Worm (Caenorhabditis elegans) whole organism, midembryonic: Measurements from ENCODE around the gene F38A1.13.
A peak's percentile ranks its signal among the peaks of the same experiment; 100 is the strongest.

Experiments used
- cog-1 ChIP-seq: sonication (generic microtip); optimal IDR thresholded peaks from 2 replicates; lab custom pipeline; 2016; ENCODE audit warnings: missing genetic modification characterization, missing compliant biosample characterization
- flt-1 ChIP-seq: fragments of 200-800 bp; sonication (Bioruptor generic); IDR thresholded peaks from 2 replicates; pipeline ENCODE4 v1.3.6; 2022; ENCODE audit warnings: missing genetic modification characterization, missing compliant biosample characterization
- klf-2 ChIP-seq: fragments of 200-800 bp; sonication (Bioruptor generic); conservative IDR thresholded peaks from 2 replicates; pipeline ENCODE4 v1.3.6; 2022; ENCODE audit warnings: missing genetic modification reagents, missing genetic modification characterization, missing compliant biosample characterization
- med-1 ChIP-seq: sonication (generic microtip); optimal IDR thresholded peaks from 2 replicates; lab custom pipeline; 2017; ENCODE audit warnings: missing genetic modification characterization, mild to moderate bottlenecking, missing compliant biosample characterization, antibody characterized with exemption, missing genetic modification reagents; ENCODE audit not compliant: insufficient read depth
- ztf-23 ChIP-seq: fragments of 200-800 bp; sonication (Bioruptor generic); IDR thresholded peaks from 2 replicates; pipeline ENCODE4 v1.3.6; 2022; ENCODE audit warnings: missing genetic modification reagents, missing genetic modification characterization, missing compliant biosample characterization

DNA sequence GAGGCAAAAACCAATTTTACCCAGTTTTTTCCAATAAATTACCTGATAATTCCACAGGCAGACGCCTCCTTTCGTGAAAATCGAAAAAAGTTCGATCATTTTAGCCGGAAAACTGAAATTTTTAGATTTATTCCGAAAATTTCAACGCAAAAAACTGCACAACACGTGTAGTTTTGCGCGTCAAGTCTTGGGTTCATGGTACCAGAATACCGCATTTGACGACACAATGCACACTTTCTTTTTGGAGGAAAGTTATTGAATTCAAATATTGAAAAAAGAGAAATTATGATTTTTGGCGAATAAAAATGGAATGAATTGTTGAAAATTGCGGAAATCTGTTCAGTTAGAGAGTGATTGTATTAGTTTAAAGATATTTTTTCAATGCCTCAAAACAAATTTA, 25.3 kb upstream of the F38A1.13 start, which contains the start of gene F38A1.8:
- no peak for TF ChIP-seq flt-1
- TF ChIP-seq ztf-23 (GFP tag; lab: Robert Waterston, UW) = 0 out of 2 replicates have a peak, but pooled peaks have one; percentile 41
- TF ChIP-seq cog-1 (tag; lab: Kevin White, UChicago) = no peak
- TF ChIP-seq klf-2 (GFP tag; lab: Robert Waterston, UW) = no peak
- TF ChIP-seq med-1 (GFP tag; lab: Kevin White, UChicago) = no peak
